Worm (Caenorhabditis elegans) whole organism, late embryonic: ENCODE data around the gene glo-4.

Experiments used
- C38D4.7 ChIP-seq: fragments of 200-800 bp; sonication (Bioruptor generic); optimal IDR thresholded peaks from 2 replicates; lab custom pipeline; 2018; ENCODE audit warnings: mild to moderate bottlenecking, missing genetic modification characterization, moderate library complexity, missing compliant biosample characterization
- ceh-30 ChIP-seq: fragments of 150-350 bp; optimal IDR thresholded peaks from 2 replicates; lab custom pipeline; 2014; ENCODE audit warnings: missing biosample characterization, missing genetic modification characterization
- dmd-4 ChIP-seq: sonication (generic microtip); optimal IDR thresholded peaks from 2 replicates; lab custom pipeline; 2016; ENCODE audit warnings: borderline replicate concordance, missing genetic modification characterization, missing compliant biosample characterization
- elt-2 ChIP-seq: sonication (generic microtip); optimal IDR thresholded peaks from 2 replicates; lab custom pipeline; 2016; ENCODE audit warnings: missing genetic modification reagents, missing genetic modification characterization, missing compliant biosample characterization
- hlh-13 ChIP-seq: fragments of 200-800 bp; sonication (Bioruptor generic); optimal IDR thresholded peaks from 2 replicates; lab custom pipeline; 2018; ENCODE audit warnings: mild to moderate bottlenecking, missing genetic modification characterization, missing compliant biosample characterization
- nhr-11 ChIP-seq: fragments of 150-350 bp; optimal IDR thresholded peaks from 2 replicates; lab custom pipeline; 2014; ENCODE audit warnings: missing biosample characterization, missing genetic modification characterization
- tbx-2 ChIP-seq: sonication (generic microtip); optimal IDR thresholded peaks from 2 replicates; lab custom pipeline; 2016; ENCODE audit warnings: missing genetic modification characterization, missing compliant biosample characterization

ce11 chrV:9271835-9272234, 28.8 kb upstream of the glo-4 start:
- no peak for TF ChIP-seq nhr-11 (tag; lab: Kevin White, UChicago)
- no peak for TF ChIP-seq hlh-13 (GFP tag; lab: Kevin White, UChicago)
- no peak for TF ChIP-seq tbx-2 (tag; lab: Kevin White, UChicago)
- TF ChIP-seq ceh-30 = no peak
- TF ChIP-seq elt-2 (tag; lab: Kevin White, UChicago) = no peak
- no peak for TF ChIP-seq dmd-4 (tag; lab: Kevin White, UChicago)
- no peak for TF ChIP-seq C38D4.7
